Worm (Caenorhabditis elegans) whole organism, young adult: ENCODE results near the gene pccb-1.

ENCODE experiments used
- B0035.1 ChIP-seq: sonication (generic microtip); optimal IDR thresholded peaks from 2 replicates; lab custom pipeline; 2016; ENCODE audit warnings: missing genetic modification characterization, mild to moderate bottlenecking, missing compliant biosample characterization, missing genotype, missing genetic modification reagents
- B0336.3 ChIP-seq: fragments of 200-800 bp; sonication (Bioruptor generic); IDR thresholded peaks from 2 replicates; pipeline ENCODE4 v1.3.6; 2022; ENCODE audit warnings: missing genetic modification characterization, missing compliant biosample characterization
- D2030.7 ChIP-seq: fragments of 200-800 bp; sonication (Bioruptor generic); IDR thresholded peaks from 2 replicates; pipeline ENCODE4 v1.3.6; 2022; ENCODE audit warnings: missing genetic modification reagents, missing genetic modification characterization, missing compliant biosample characterization
- F22D6.2 ChIP-seq: sonication (generic microtip); optimal IDR thresholded peaks from 2 replicates; lab custom pipeline; 2016; ENCODE audit warnings: mild to moderate bottlenecking, missing genetic modification characterization, missing compliant biosample characterization
- F23B12.7 ChIP-seq: sonication (generic microtip); optimal IDR thresholded peaks from 2 replicates; lab custom pipeline; 2017; ENCODE audit warnings: missing genetic modification characterization, mild to moderate bottlenecking, missing compliant biosample characterization, antibody characterized with exemption, moderate library complexity; ENCODE audit not compliant: insufficient read depth
- F37B4.10 ChIP-seq: fragments of 200-800 bp; sonication (Bioruptor generic); IDR thresholded peaks from 2 replicates; pipeline ENCODE4 v1.3.6; 2022; ENCODE audit warnings: missing genetic modification characterization, missing compliant biosample characterization
- F55B11.4 ChIP-seq: sonication (generic microtip); optimal IDR thresholded peaks from 2 replicates; lab custom pipeline; 2016; ENCODE audit warnings: missing compliant biosample characterization, missing genetic modification characterization, borderline replicate concordance; ENCODE audit not compliant: insufficient read depth
- K11D2.4 ChIP-seq: fragments of 200-800 bp; sonication (Bioruptor generic); IDR thresholded peaks from 2 replicates; pipeline ENCODE4 v1.3.6; 2022; ENCODE audit warnings: missing genetic modification reagents, missing genetic modification characterization, missing compliant biosample characterization
- K12H6.12 ChIP-seq: fragments of 200-800 bp; sonication (Bioruptor generic); optimal IDR thresholded peaks from 2 replicates; lab custom pipeline; 2018; ENCODE audit warnings: mild to moderate bottlenecking, missing genetic modification characterization, missing compliant biosample characterization
- T07F8.4 ChIP-seq: sonication (generic microtip); optimal IDR thresholded peaks from 2 replicates; lab custom pipeline; 2016; ENCODE audit warnings: mild to moderate bottlenecking, missing genetic modification characterization, moderate library complexity, missing compliant biosample characterization
- T26A5.8 ChIP-seq: sonication (generic microtip); optimal IDR thresholded peaks from 2 replicates; lab custom pipeline; 2016; ENCODE audit warnings: missing genetic modification characterization, missing compliant biosample characterization
- Y67H2A.10 ChIP-seq: fragments of 200-800 bp; sonication (Bioruptor generic); conservative IDR thresholded peaks from 2 replicates; pipeline ENCODE4 v1.3.6; 2022; ENCODE audit warnings: missing genetic modification reagents, missing genetic modification characterization, missing compliant biosample characterization
- ZK185.1 ChIP-seq: sonication (generic microtip); optimal IDR thresholded peaks from 2 replicates; lab custom pipeline; 2016; ENCODE audit warnings: mild to moderate bottlenecking, missing genetic modification characterization, missing compliant biosample characterization; ENCODE audit not compliant: poor library complexity, severe bottlenecking
- ama-1 ChIP-seq, 3 experiments: fragments of 150-350 bp in 1 of 3; sonication (generic microtip) in 2 of 3; optimal IDR thresholded peaks; 2 replicates each; lab custom pipeline; 2014 to 2018; ENCODE audit warnings: missing biosample characterization in 2 of 3, missing genetic modification characterization in 2 of 3, missing genetic modification reagents in 2 of 3
- attf-3 ChIP-seq: fragments of 200-800 bp; sonication (Bioruptor generic); conservative IDR thresholded peaks from 2 replicates; pipeline ENCODE4 v1.3.6; 2022; ENCODE audit warnings: missing genetic modification reagents, missing genetic modification characterization, missing compliant biosample characterization
- attf-5 ChIP-seq: fragments of 200-800 bp; sonication (Bioruptor generic); optimal IDR thresholded peaks from 2 replicates; lab custom pipeline; 2018; ENCODE audit warnings: mild to moderate bottlenecking, missing genetic modification characterization, missing compliant biosample characterization
- cebp-1 ChIP-seq, 2 experiments: fragments of 200-800 bp in 1 of 2; sonication (Bioruptor generic) in 1 of 2; sonication (generic microtip) in 1 of 2; IDR thresholded peaks in 1 of 2; optimal IDR thresholded peaks in 1 of 2; 2 replicates each; pipeline versions ENCODE4 v1.3.6 to Lab custom; 2017 to 2022; ENCODE audit warnings: missing compliant biosample characterization in 2 of 2, missing genetic modification characterization in 2 of 2, mild to moderate bottlenecking in 1 of 2, missing genetic modification reagents in 1 of 2, moderate library complexity in 1 of 2
- ceh-100 ChIP-seq: fragments of 200-800 bp; sonication (Bioruptor generic); IDR thresholded peaks from 2 replicates; pipeline ENCODE4 v1.3.6; 2022; ENCODE audit warnings: missing genetic modification reagents, missing genetic modification characterization, missing compliant biosample characterization
- ceh-27 ChIP-seq: fragments of 200-800 bp; sonication (Bioruptor generic); optimal IDR thresholded peaks from 2 replicates; lab custom pipeline; 2018; ENCODE audit warnings: mild to moderate bottlenecking, missing genetic modification characterization, moderate library complexity, missing compliant biosample characterization
- dox-1 ChIP-seq: fragments of 200-800 bp; sonication (Bioruptor generic); IDR thresholded peaks from 2 replicates; pipeline ENCODE4 v1.3.6; 2022; ENCODE audit warnings: missing genetic modification reagents, missing genetic modification characterization, missing compliant biosample characterization
- dpff-1 ChIP-seq: sonication (generic microtip); optimal IDR thresholded peaks from 2 replicates; lab custom pipeline; 2017; ENCODE audit warnings: mild to moderate bottlenecking, missing genetic modification characterization, missing compliant biosample characterization
- dpl-1 ChIP-seq: fragments of 150-350 bp; optimal IDR thresholded peaks from 2 replicates; lab custom pipeline; 2014; ENCODE audit warnings: missing biosample characterization, missing genetic modification reagents, missing genetic modification characterization
- efl-1 ChIP-seq: fragments of 150-350 bp; optimal IDR thresholded peaks from 2 replicates; lab custom pipeline; 2014; ENCODE audit warnings: missing biosample characterization, missing genetic modification reagents, missing genetic modification characterization
- egl-44 ChIP-seq: fragments of 200-800 bp; sonication (Bioruptor generic); IDR thresholded peaks from 2 replicates; pipeline ENCODE4 v1.3.6; 2022; ENCODE audit warnings: missing genetic modification reagents, missing genetic modification characterization, missing compliant biosample characterization
- hmg-1.2 ChIP-seq: fragments of 200-800 bp; sonication (Bioruptor generic); IDR thresholded peaks from 2 replicates; pipeline ENCODE4 v1.3.6; 2022; ENCODE audit warnings: missing genetic modification reagents, missing genetic modification characterization, missing compliant biosample characterization
- let-607 ChIP-seq, 2 experiments: fragments of 200-800 bp in 1 of 2; sonication (Bioruptor generic) in 1 of 2; sonication (generic microtip) in 1 of 2; optimal IDR thresholded peaks; 2 replicates each; lab custom pipeline; 2016 to 2018; ENCODE audit warnings: mild to moderate bottlenecking in 2 of 2, missing compliant biosample characterization in 2 of 2, missing genetic modification characterization in 2 of 2, moderate library complexity in 2 of 2, missing genotype in 1 of 2
- lin-35 ChIP-seq, 3 experiments: fragments of 150-350 bp in 2 of 3; sonication (generic microtip) in 1 of 3; optimal IDR thresholded peaks; 2 replicates each; lab custom pipeline; 2014 to 2018; ENCODE audit warnings: missing biosample characterization in 3 of 3, missing genetic modification characterization in 3 of 3, missing genetic modification reagents in 3 of 3
- lin-40 ChIP-seq: sonication (generic microtip); optimal IDR thresholded peaks from 2 replicates; lab custom pipeline; 2016; ENCODE audit warnings: missing genetic modification characterization, mild to moderate bottlenecking, missing compliant biosample characterization, missing genotype, missing genetic modification reagents
- madf-6 ChIP-seq: fragments of 200-800 bp; sonication (Bioruptor generic); IDR thresholded peaks from 2 replicates; pipeline ENCODE4 v1.3.6; 2022; ENCODE audit warnings: missing genetic modification reagents, missing genetic modification characterization, missing compliant biosample characterization
- mcd-1 ChIP-seq: fragments of 200-800 bp; sonication (Bioruptor generic); IDR thresholded peaks from 2 replicates; pipeline ENCODE4 v1.3.6; 2022; ENCODE audit warnings: missing genetic modification reagents, missing genetic modification characterization, missing compliant biosample characterization
- mel-28 ChIP-seq: sonication (generic microtip); optimal IDR thresholded peaks from 2 replicates; lab custom pipeline; 2016; ENCODE audit warnings: borderline replicate concordance, mild to moderate bottlenecking, missing genetic modification characterization, missing compliant biosample characterization
- nfyb-1 ChIP-seq: fragments of 200-800 bp; sonication (Bioruptor generic); IDR thresholded peaks from 2 replicates; pipeline ENCODE4 v1.3.6; 2022; ENCODE audit warnings: missing genetic modification reagents, missing genetic modification characterization, missing compliant biosample characterization
- nhr-80 ChIP-seq: sonication (generic microtip); optimal IDR thresholded peaks from 2 replicates; lab custom pipeline; 2016; ENCODE audit warnings: missing genetic modification characterization, missing compliant biosample characterization
- pha-4 ChIP-seq: fragments of 150-350 bp; sonication (generic microtip); optimal IDR thresholded peaks from 2 replicates; lab custom pipeline; 2014; ENCODE audit warnings: missing biosample characterization, missing genetic modification reagents, missing genetic modification characterization
- sdz-38 ChIP-seq: sonication (generic microtip); optimal IDR thresholded peaks from 2 replicates; lab custom pipeline; 2016; ENCODE audit warnings: missing genotype, missing genetic modification characterization, missing compliant biosample characterization
- snpc-4 ChIP-seq, 5 experiments: fragments of 150-350 bp in 1 of 5; sonication (generic microtip) in 4 of 5; optimal IDR thresholded peaks; 2 replicates each; lab custom pipeline; 2014 to 2018; ENCODE audit warnings: missing genetic modification characterization in 5 of 5, missing biosample characterization in 3 of 5, antibody characterized with exemption in 2 of 5, mild to moderate bottlenecking in 2 of 5, missing compliant biosample characterization in 2 of 5, missing genotype in 2 of 5, moderate library complexity in 2 of 5, missing genetic modification reagents in 1 of 5
- sptf-2 ChIP-seq: fragments of 200-800 bp; sonication (Bioruptor generic); optimal IDR thresholded peaks from 2 replicates; lab custom pipeline; 2018; ENCODE audit warnings: mild to moderate bottlenecking, missing genetic modification characterization, missing compliant biosample characterization
- xnd-1 ChIP-seq: sonication (generic microtip); optimal IDR thresholded peaks from 2 replicates; lab custom pipeline; 2016; ENCODE audit warnings: missing genotype, missing genetic modification reagents, missing genetic modification characterization, missing compliant biosample characterization
- zfh-2 ChIP-seq: fragments of 200-800 bp; sonication (Bioruptor generic); conservative IDR thresholded peaks from 2 replicates; pipeline ENCODE4 v1.3.6; 2022; ENCODE audit warnings: missing genetic modification reagents, missing genetic modification characterization, missing compliant biosample characterization
- ztf-18 ChIP-seq: sonication (generic microtip); optimal IDR thresholded peaks from 2 replicates; lab custom pipeline; 2016; ENCODE audit warnings: missing genotype, mild to moderate bottlenecking, missing genetic modification characterization, missing compliant biosample characterization
- ztf-26 ChIP-seq: sonication (generic microtip); optimal IDR thresholded peaks from 2 replicates; lab custom pipeline; 2017; ENCODE audit warnings: missing genetic modification characterization, missing compliant biosample characterization
- ztf-6 ChIP-seq: fragments of 200-800 bp; sonication (Bioruptor generic); IDR thresholded peaks from 2 replicates; pipeline ENCODE4 v1.3.6; 2022; ENCODE audit warnings: missing genetic modification reagents, missing genetic modification characterization, missing compliant biosample characterization

pccb-1 gene

ce11 chrX:3102817-3103216, 13.5 kb downstream of the pccb-1 start:
- TF ChIP-seq B0336.3 (GFP tag; lab: Robert Waterston, UW): peak; percentile 33; the same call in 1 of the 2 replicates
- peak; percentile 51; the same call in 1 of the 2 replicates for TF ChIP-seq nfyb-1 (GFP tag; lab: Robert Waterston, UW)
- TF ChIP-seq sdz-38 (tag; lab: Kevin White, UChicago): no peak
- peak; percentile 33 to 39 for TF ChIP-seq let-607 (tag; optimal IDR thresholded peaks at IDR 0.05; lab: Kevin White, UChicago)
- no peak for TF ChIP-seq T26A5.8 (tag; lab: Kevin White, UChicago)
- peak; percentile 52; the same call in 1 of the 2 replicates for TF ChIP-seq mcd-1 (GFP tag; lab: Robert Waterston, UW)
- TF ChIP-seq attf-3 (GFP tag; lab: Robert Waterston, UW): no peak
- no peak for TF ChIP-seq mel-28 (tag; lab: Kevin White, UChicago)
- peak; percentile 8; the same call in 1 of the 2 replicates for TF ChIP-seq hmg-1.2 (GFP tag; lab: Robert Waterston, UW)
- TF ChIP-seq Y67H2A.10: no peak
- no peak for TF ChIP-seq T07F8.4
- TF ChIP-seq ceh-27 (GFP tag; lab: Kevin White, UChicago): peak; percentile 32
- TF ChIP-seq egl-44 (GFP tag; lab: Robert Waterston, UW): no peak
- peak; percentile 29 for TF ChIP-seq nhr-80
- no peak for TF ChIP-seq cebp-1 (GFP tag; IDR thresholded peaks at IDR 0.05; lab: Robert Waterston, UW)
- peak; percentile 12 for TF ChIP-seq cebp-1 (tag; optimal IDR thresholded peaks at IDR 0.05; lab: Kevin White, UChicago)
- no peak for TF ChIP-seq pha-4
- no peak for TF ChIP-seq attf-5 (GFP tag; lab: Kevin White, UChicago)
- no peak for TF ChIP-seq F23B12.7 (tag; lab: Kevin White, UChicago)
- peak; percentile 84 for TF ChIP-seq zfh-2
- no peak for TF ChIP-seq dpff-1 (tag; lab: Kevin White, UChicago)
- no peak for TF ChIP-seq sptf-2 (GFP tag; lab: Kevin White, UChicago)
- no peak for TF ChIP-seq ztf-6 (GFP tag; lab: Robert Waterston, UW)
- TF ChIP-seq F55B11.4 (tag; lab: Kevin White, UChicago): no peak
- TF ChIP-seq dox-1: peak; percentile 58

- TF ChIP-seq pha-4: peak; percentile 44
- peak; percentile 28 for TF ChIP-seq ztf-18 (tag; lab: Kevin White, UChicago)
- no peak for TF ChIP-seq sdz-38 (tag; lab: Kevin White, UChicago)
- no peak for TF ChIP-seq xnd-1 (tag; lab: Kevin White, UChicago)
- TF ChIP-seq T26A5.8 (tag; lab: Kevin White, UChicago): no peak
- TF ChIP-seq ZK185.1 (tag; lab: Kevin White, UChicago): no peak
- no peak for TF ChIP-seq cebp-1 (GFP tag; IDR thresholded peaks at IDR 0.05; lab: Robert Waterston, UW)
- TF ChIP-seq cebp-1 (tag; optimal IDR thresholded peaks at IDR 0.05; lab: Kevin White, UChicago): peak; percentile 59
- no peak for TF ChIP-seq ama-1 (optimal IDR thresholded peaks at IDR 0.05; lab: Kevin White, UChicago)
- no peak for TF ChIP-seq ama-1 (GFP tag; optimal IDR thresholded peaks at IDR 0.05; lab: Kevin White, UChicago)
- TF ChIP-seq K11D2.4 (GFP tag; lab: Robert Waterston, UW): 0 out of 2 replicates have a peak, but pooled peaks have one; percentile 27
- TF ChIP-seq snpc-4 (GFP tag; optimal IDR thresholded peaks at IDR 0.05; lab: Kevin White, UChicago): no peak
- peak in 1 of 4 experiments; percentile 14 for TF ChIP-seq snpc-4 (tag; optimal IDR thresholded peaks at IDR 0.05; lab: Kevin White, UChicago)
- TF ChIP-seq lin-35 (GFP tag; optimal IDR thresholded peaks at IDR 0.05; lab: Kevin White, UChicago): peak in 2 of 3 experiments; percentile 6 to 50
- no peak for TF ChIP-seq B0035.1 (tag; lab: Kevin White, UChicago)
- peak; percentile 57; the same call in 1 of the 2 replicates for TF ChIP-seq hmg-1.2 (GFP tag; lab: Robert Waterston, UW)
- TF ChIP-seq ztf-26 (tag; lab: Kevin White, UChicago): peak; percentile 9
- TF ChIP-seq nhr-80: peak; percentile 46
- TF ChIP-seq lin-40 (tag; lab: Kevin White, UChicago): peak; percentile 48
- no peak for TF ChIP-seq ceh-100 (GFP tag; lab: Robert Waterston, UW)
- peak; percentile 93 for TF ChIP-seq mcd-1 (GFP tag; lab: Robert Waterston, UW)
- TF ChIP-seq F37B4.10: no peak
- peak; percentile 61 for TF ChIP-seq attf-5 (GFP tag; lab: Kevin White, UChicago)
- TF ChIP-seq dpl-1 (GFP tag; lab: Kevin White, UChicago): peak; percentile 51
- TF ChIP-seq F23B12.7 (tag; lab: Kevin White, UChicago): peak; percentile 78
- no peak for TF ChIP-seq F22D6.2 (tag; lab: Kevin White, UChicago)
- peak; percentile 21 for TF ChIP-seq K12H6.12 (tag; lab: Kevin White, UChicago)
- peak; percentile 59 for TF ChIP-seq efl-1
- TF ChIP-seq madf-6 (GFP tag; lab: Robert Waterston, UW): peak; percentile 15; the same call in 1 of the 2 replicates
- no peak for TF ChIP-seq D2030.7 (GFP tag; lab: Robert Waterston, UW)
- TF ChIP-seq Y67H2A.10: no peak
Observed at ce11 chrX:3106137-3106536, 16.8 kb downstream of the pccb-1 start, which contains the start of gene K10B3.5. Gene K10B3.5 (minus strand): TSS chrX:3106479.
